Worm (Caenorhabditis elegans): ENCODE data around the gene K02E10.7.

Gene K02E10.7

DNA sequence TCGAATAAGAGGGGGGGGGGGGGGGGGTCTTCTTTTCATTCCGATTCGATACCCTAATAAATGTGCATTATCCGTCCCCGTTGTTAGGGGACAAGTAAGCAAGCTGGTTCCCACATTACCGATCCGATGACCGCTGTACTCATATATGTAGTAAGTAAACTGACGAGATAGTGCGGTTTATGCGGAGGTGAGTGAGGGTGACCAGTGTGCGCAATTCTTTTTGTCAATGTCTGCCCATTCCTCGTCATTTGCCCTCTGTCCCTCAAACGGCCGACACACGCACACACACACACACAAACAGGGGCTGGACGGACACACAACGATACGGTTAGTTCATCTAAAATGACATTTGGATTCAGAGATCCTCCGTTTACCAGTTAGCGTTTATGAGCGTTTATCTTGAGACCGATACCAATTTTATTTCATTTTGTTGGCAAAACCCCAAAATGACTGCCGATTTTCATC, 43.9 kb upstream of the K02E10.7 start, which contains the start of gene aat-3:
aat-3 (plus strand) TSS at position 51 of the 465 bp plus-strand sequence.
- TF ChIP-seq nhr-6 (tag; optimal IDR thresholded peaks at IDR 0.05): no peak
- no peak for TF ChIP-seq lin-13 (GFP tag; optimal IDR thresholded peaks at IDR 0.05)
- TF ChIP-seq fos-1 (tag; optimal IDR thresholded peaks at IDR 0.05): no peak
- no peak for TF ChIP-seq peb-1 (tag; optimal IDR thresholded peaks at IDR 0.05)
- no peak for TF ChIP-seq ztf-11 (tag; optimal IDR thresholded peaks at IDR 0.05)
- no peak for TF ChIP-seq elt-3 (tag; optimal IDR thresholded peaks at IDR 0.05)
- no peak for TF ChIP-seq gmeb-1 (tag; optimal IDR thresholded peaks at IDR 0.05)
- TF ChIP-seq ztf-4 (tag; optimal IDR thresholded peaks at IDR 0.05): no peak
- TF ChIP-seq blmp-1 (tag; optimal IDR thresholded peaks at IDR 0.05; ENCODE audit: insufficient read depth): no peak
- TF ChIP-seq R02D3.7 (tag; optimal IDR thresholded peaks at IDR 0.05): no peak
- peak; percentile 15 for TF ChIP-seq nhr-129 (tag; optimal IDR thresholded peaks at IDR 0.05)
- no peak for TF ChIP-seq sem-4 (tag; optimal IDR thresholded peaks at IDR 0.05)
- no peak for TF ChIP-seq ztf-1 (GFP tag; conservative IDR thresholded peaks at IDR 0.05)
- no peak for TF ChIP-seq sma-3 (GFP tag; optimal IDR thresholded peaks at IDR 0.05)
- no peak for TF ChIP-seq ama-1 (optimal IDR thresholded peaks at IDR 0.05)
- TF ChIP-seq F13H6.1 (tag; optimal IDR thresholded peaks at IDR 0.05): peak; percentile 8
- peak; percentile 28 for TF ChIP-seq nhr-25 (tag; optimal IDR thresholded peaks at IDR 0.05)
- no peak for TF ChIP-seq nhr-10 (tag; optimal IDR thresholded peaks at IDR 0.05)
- TF ChIP-seq snpc-4 (tag; optimal IDR thresholded peaks at IDR 0.05): no peak
- TF ChIP-seq C34F6.9 (tag; optimal IDR thresholded peaks at IDR 0.05): no peak

DNA sequence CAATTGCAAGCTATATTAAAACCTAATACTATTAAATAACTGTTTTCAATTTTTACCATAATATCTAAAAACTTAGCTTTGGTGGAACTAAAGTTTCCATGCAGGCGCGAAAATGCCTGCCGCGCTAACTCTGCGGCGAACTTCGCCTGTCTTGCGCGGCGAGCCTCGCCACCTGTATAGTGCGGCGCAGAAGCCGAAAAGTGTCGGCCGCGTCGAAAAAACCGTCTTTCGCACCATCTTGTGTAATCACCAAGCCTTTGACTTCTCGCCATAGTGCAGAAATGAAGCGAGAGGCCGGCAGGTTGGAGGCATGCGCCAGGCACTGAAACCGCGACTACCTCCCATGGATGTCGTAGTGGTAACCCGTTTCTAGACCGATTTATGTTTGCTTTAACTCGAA, 43.1 kb upstream of the K02E10.7 start:
- peak; percentile 64 for TF ChIP-seq snpc-4 (tag; optimal IDR thresholded peaks at IDR 0.05)
- no peak for TF ChIP-seq C34F6.9 (tag; optimal IDR thresholded peaks at IDR 0.05)

DNA sequence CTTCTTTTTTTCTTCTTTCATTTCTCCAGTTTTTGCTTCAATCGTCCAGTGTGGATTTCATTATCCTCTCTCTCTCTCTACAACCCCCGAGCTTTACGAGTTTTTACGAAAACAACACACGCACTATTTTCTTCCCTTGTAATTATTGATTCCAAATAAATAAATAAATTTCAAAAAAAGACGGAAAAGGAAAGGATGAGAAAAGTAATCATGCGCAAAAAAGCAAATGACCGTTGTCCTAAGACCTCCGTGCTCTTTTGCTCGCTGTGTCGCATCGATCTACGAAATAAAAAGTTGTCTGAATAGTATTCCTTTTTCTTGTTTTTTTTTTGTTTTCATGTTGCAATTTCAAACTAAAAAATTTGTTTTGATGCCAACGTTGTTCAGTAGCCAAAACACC, 42.3 kb upstream of the K02E10.7 start:
- TF ChIP-seq crh-2 (tag; optimal IDR thresholded peaks at IDR 0.05): no peak
- no peak for TF ChIP-seq nhr-12 (tag; optimal IDR thresholded peaks at IDR 0.05)
- TF ChIP-seq C34F6.9 (tag; optimal IDR thresholded peaks at IDR 0.05): peak; percentile 35
- TF ChIP-seq egl-27 (tag; optimal IDR thresholded peaks at IDR 0.05): no peak
- peak in 1 of 2 experiments; percentile 25 for TF ChIP-seq lsy-2 (tag; optimal IDR thresholded peaks at IDR 0.05)
- peak; percentile 48 for TF ChIP-seq unc-55 (GFP tag; optimal IDR thresholded peaks at IDR 0.05)
- TF ChIP-seq ztf-4 (tag; optimal IDR thresholded peaks at IDR 0.05): no peak

DNA sequence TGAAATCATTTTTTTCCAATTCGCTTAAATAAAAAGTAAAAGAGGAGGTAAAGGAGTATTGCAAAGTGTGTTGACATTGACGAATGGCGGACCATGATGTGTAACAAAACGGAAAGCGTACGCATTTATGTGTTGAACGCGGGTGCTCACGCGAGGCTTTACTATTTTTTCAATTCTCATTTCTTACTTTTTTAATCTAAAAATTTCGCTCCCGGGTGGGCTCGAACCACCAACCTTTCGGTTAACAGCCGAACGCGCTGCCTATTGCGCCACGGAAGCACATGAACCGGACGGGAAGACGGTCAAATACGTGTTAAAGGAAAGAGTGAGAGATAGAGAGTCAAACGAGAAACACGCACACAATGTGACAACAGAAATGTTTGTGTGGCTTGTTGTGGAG, 41.0 kb upstream of the K02E10.7 start:
- TF ChIP-seq nhr-25 (tag; optimal IDR thresholded peaks at IDR 0.05) (peak; percentile 4), skn-1 (tag; optimal IDR thresholded peaks at IDR 0.05) (no peak), nhr-11 (tag; optimal IDR thresholded peaks at IDR 0.05) (no peak), R02D3.7 (tag; optimal IDR thresholded peaks at IDR 0.05) (no peak), nhr-10 (tag; optimal IDR thresholded peaks at IDR 0.05) (no peak), sma-3 (GFP tag; optimal IDR thresholded peaks at IDR 0.05) (peak; percentile 37), nhr-129 (tag; optimal IDR thresholded peaks at IDR 0.05) (peak; percentile 70), ztf-11 (tag; optimal IDR thresholded peaks at IDR 0.05) (no peak), zag-1 (tag; optimal IDR thresholded peaks at IDR 0.05) (peak; percentile 18), peb-1 (tag; optimal IDR thresholded peaks at IDR 0.05) (no peak), elt-3 (tag; optimal IDR thresholded peaks at IDR 0.05) (no peak), sem-4 (tag; optimal IDR thresholded peaks at IDR 0.05) (peak; percentile 13), F13H6.1 (tag; optimal IDR thresholded peaks at IDR 0.05) (peak; percentile 74), Y55F3AM.14 (GFP tag; optimal IDR thresholded peaks at IDR 0.05) (no peak), fos-1 (tag; optimal IDR thresholded peaks at IDR 0.05) (peak; percentile 64), lin-39 (tag; optimal IDR thresholded peaks at IDR 0.05) (no peak), blmp-1 (tag; optimal IDR thresholded peaks at IDR 0.05; ENCODE audit: insufficient read depth) (no peak), sma-9 (GFP tag; optimal IDR thresholded peaks at IDR 0.05) (peak; percentile 66), sma-9 (tag; optimal IDR thresholded peaks at IDR 0.05) (no peak), unc-55 (GFP tag; optimal IDR thresholded peaks at IDR 0.05) (peak; percentile 55), lin-11 (tag; optimal IDR thresholded peaks at IDR 0.05) (peak; percentile 30), nhr-21 (tag; optimal IDR thresholded peaks at IDR 0.05) (peak; percentile 66), gmeb-1 (tag; optimal IDR thresholded peaks at IDR 0.05) (peak; percentile 49), dmd-4 (tag; optimal IDR thresholded peaks at IDR 0.05) (no peak), lin-13 (GFP tag; optimal IDR thresholded peaks at IDR 0.05) (peak; percentile 61), nhr-77 (tag; optimal IDR thresholded peaks at IDR 0.05) (no peak), C34F6.9 (tag; optimal IDR thresholded peaks at IDR 0.05) (peak; percentile 53), alr-1 (tag; optimal IDR thresholded peaks at IDR 0.05) (no peak), mdl-1 (tag; optimal IDR thresholded peaks at IDR 0.05) (peak in 1 of 2 experiments; percentile 54), snpc-4 (tag; optimal IDR thresholded peaks at IDR 0.05) (peak; percentile 3), crh-2 (tag; optimal IDR thresholded peaks at IDR 0.05) (peak; percentile 58), lsy-2 (tag; optimal IDR thresholded peaks at IDR 0.05) (peak; percentile 35 to 67)

Measured in whole organism, L2 larva.